Fruit fly (Drosophila melanogaster) whole organism, wandering third instar larva: ENCODE data around the gene east.

Experiments
- CG9705 ChIP-seq: fragments of 200-800 bp; sonication (Bioruptor generic); optimal IDR thresholded peaks from 2 replicates; lab custom pipeline; 2018; ENCODE audit warnings: missing biosample characterization, mild to moderate bottlenecking, missing genetic modification characterization
- Hr78 ChIP-seq: fragments of >200 bp; optimal IDR thresholded peaks from 2 replicates; lab custom pipeline; 2017; ENCODE audit warnings: missing biosample characterization, missing genetic modification characterization
- Mio ChIP-seq: sonication (Bioruptor generic); optimal IDR thresholded peaks from 2 replicates; lab custom pipeline; 2016; ENCODE audit warnings: missing biosample characterization, missing genetic modification characterization
- OdsH ChIP-seq: fragments of 200-800 bp; sonication (Bioruptor generic); optimal IDR thresholded peaks from 2 replicates; lab custom pipeline; 2016; ENCODE audit warnings: missing biosample characterization, mild to moderate bottlenecking, missing genetic modification characterization
- dl ChIP-seq, 2 experiments: fragments of 175-275, 200-275 bp in 1 of 2; fragments of 200-275 bp in 1 of 2; sonication (Bioruptor generic); optimal IDR thresholded peaks; lab custom pipeline; 2018; ENCODE audit warnings: mild to moderate bottlenecking in 2 of 2, missing biosample characterization in 2 of 2, missing genetic modification characterization in 2 of 2, moderate library complexity in 2 of 2; ENCODE audit not compliant: partially characterized antibody in 2 of 2, insufficient read depth in 1 of 2
- jim ChIP-seq: fragments of 175-275, 200-325 bp; sonication (Bioruptor generic); optimal IDR thresholded peaks from 2 replicates; lab custom pipeline; 2016; ENCODE audit warnings: missing biosample characterization, mild to moderate bottlenecking, missing genetic modification characterization
- pan ChIP-seq: fragments of >200 bp; optimal IDR thresholded peaks from 2 replicates; lab custom pipeline; 2017
- psq ChIP-seq: fragments of 200-800 bp; sonication (Bioruptor generic); optimal IDR thresholded peaks from 3 replicates; lab custom pipeline; 2017; ENCODE audit warnings: missing biosample characterization, mild to moderate bottlenecking, missing genetic modification characterization, moderate library complexity
- sage ChIP-seq: fragments of 200-800 bp; sonication (Bioruptor generic); optimal IDR thresholded peaks from 2 replicates; lab custom pipeline; 2016; ENCODE audit warnings: missing biosample characterization, mild to moderate bottlenecking, missing genetic modification characterization
- sv ChIP-seq: fragments of 200-800 bp; sonication (Bioruptor generic); optimal IDR thresholded peaks from 3 replicates; lab custom pipeline; 2016; ENCODE audit warnings: missing biosample characterization, missing genetic modification characterization

- TF ChIP-seq sv (no peak), Mio (GFP tag; lab: Kevin White, UChicago) (no peak), sage (GFP tag; lab: Kevin White, UChicago) (no peak), OdsH (no peak), Hr78 (GFP tag; lab: Kevin White, UChicago) (no peak), psq (GFP tag; lab: Kevin White, UChicago) (no peak), jim (GFP tag; lab: Kevin White, UChicago) (no peak), CG9705 (GFP tag; lab: Kevin White, UChicago) (no peak), pan (no peak), dl (GFP tag; optimal IDR thresholded peaks at IDR 0.05; lab: Kevin White, UChicago; ENCODE audit: insufficient read depth in 1 of 2, partially characterized antibody in 2 of 2) (no peak)
These were observed 31.6 kb upstream of the east start for dm6 chrX:1979031-1979430.
